Worm (Caenorhabditis elegans) whole organism, mixed stage, embryonic: Measurements from ENCODE around the gene F13D11.4.
A peak's percentile ranks its signal among the peaks of the same experiment; 100 is the strongest.

Experiments
- M03D4.4 ChIP-seq: sonication (generic microtip); optimal IDR thresholded peaks from 2 replicates; lab custom pipeline; 2017; ENCODE audit warnings: mild to moderate bottlenecking, missing genetic modification characterization, missing compliant biosample characterization
- bed-3 ChIP-seq: fragments of 200-800 bp; sonication (Bioruptor generic); optimal IDR thresholded peaks from 3 replicates; lab custom pipeline; 2018; ENCODE audit warnings: mild to moderate bottlenecking, missing genetic modification characterization, moderate library complexity, missing compliant biosample characterization
- blmp-1 ChIP-seq: fragments of 150-350 bp; optimal IDR thresholded peaks from 2 replicates; lab custom pipeline; 2014; ENCODE audit warnings: missing biosample characterization, missing genetic modification characterization
- ceh-43 ChIP-seq: fragments of 200-800 bp; sonication (Bioruptor generic); optimal IDR thresholded peaks from 2 replicates; lab custom pipeline; 2018; ENCODE audit warnings: mild to moderate bottlenecking, missing genetic modification characterization, moderate library complexity, missing compliant biosample characterization
- ceh-83 ChIP-seq: fragments of 200-800 bp; sonication (Bioruptor generic); optimal IDR thresholded peaks from 2 replicates; lab custom pipeline; 2018; ENCODE audit warnings: mild to moderate bottlenecking, missing genetic modification characterization, missing compliant biosample characterization
- ces-1 ChIP-seq: fragments of 150-350 bp; optimal IDR thresholded peaks from 2 replicates; lab custom pipeline; 2014; ENCODE audit warnings: missing biosample characterization, missing genetic modification reagents, missing genetic modification characterization
- cnd-1 ChIP-seq: fragments of 200-800 bp; sonication (Bioruptor generic); optimal IDR thresholded peaks from 2 replicates; lab custom pipeline; 2018; ENCODE audit warnings: mild to moderate bottlenecking, missing genetic modification characterization, missing compliant biosample characterization
- elt-1 ChIP-seq: sonication (generic microtip); optimal IDR thresholded peaks from 2 replicates; lab custom pipeline; 2017; ENCODE audit warnings: missing genetic modification characterization, mild to moderate bottlenecking, missing compliant biosample characterization, antibody characterized with exemption, moderate library complexity, borderline replicate concordance; ENCODE audit not compliant: insufficient read depth
- flh-1 ChIP-seq: fragments of 200-800 bp; sonication (Bioruptor generic); optimal IDR thresholded peaks from 2 replicates; lab custom pipeline; 2018; ENCODE audit warnings: mild to moderate bottlenecking, missing genetic modification characterization, moderate library complexity, missing compliant biosample characterization
- ham-2 ChIP-seq: fragments of 200-800 bp; sonication (Bioruptor generic); optimal IDR thresholded peaks from 2 replicates; lab custom pipeline; 2018; ENCODE audit warnings: mild to moderate bottlenecking, missing genetic modification characterization, missing compliant biosample characterization
- hlh-1 ChIP-seq: fragments of 150-350 bp; optimal IDR thresholded peaks from 2 replicates; lab custom pipeline; 2014; ENCODE audit warnings: missing biosample characterization, missing genetic modification reagents, missing genetic modification characterization
- lin-13 ChIP-seq: fragments of 150-350 bp; optimal IDR thresholded peaks from 2 replicates; lab custom pipeline; 2014; ENCODE audit warnings: missing biosample characterization, missing genetic modification characterization
- lin-32 ChIP-seq: fragments of 200-800 bp; sonication (Bioruptor generic); optimal IDR thresholded peaks from 2 replicates; lab custom pipeline; 2018; ENCODE audit warnings: mild to moderate bottlenecking, missing genetic modification characterization, missing compliant biosample characterization
- lsy-2 ChIP-seq: fragments of 150-350 bp; optimal IDR thresholded peaks from 2 replicates; lab custom pipeline; 2014; ENCODE audit warnings: missing biosample characterization, missing genetic modification characterization
- mab-5 ChIP-seq: fragments of 150-350 bp; optimal IDR thresholded peaks from 2 replicates; lab custom pipeline; 2014; ENCODE audit warnings: missing biosample characterization, missing genetic modification characterization
- mep-1 ChIP-seq: fragments of 150-350 bp; optimal IDR thresholded peaks from 2 replicates; lab custom pipeline; 2017; ENCODE audit warnings: missing biosample characterization, missing genetic modification reagents, missing genetic modification characterization, inconsistent platforms
- mls-2 ChIP-seq: sonication (generic microtip); optimal IDR thresholded peaks from 2 replicates; lab custom pipeline; 2016; ENCODE audit warnings: mild to moderate bottlenecking, missing genetic modification characterization, moderate library complexity, missing compliant biosample characterization
- nhr-12 ChIP-seq: fragments of 150-350 bp; optimal IDR thresholded peaks from 2 replicates; lab custom pipeline; 2014; ENCODE audit warnings: missing biosample characterization, missing genetic modification characterization
- nhr-2 ChIP-seq: fragments of 150-350 bp; optimal IDR thresholded peaks from 2 replicates; lab custom pipeline; 2014; ENCODE audit warnings: missing biosample characterization, missing genetic modification characterization
- nhr-237 ChIP-seq: fragments of 150-350 bp; optimal IDR thresholded peaks from 2 replicates; lab custom pipeline; 2014; ENCODE audit warnings: missing biosample characterization, missing genetic modification characterization
- nhr-28 ChIP-seq: fragments of 150-350 bp; optimal IDR thresholded peaks from 2 replicates; lab custom pipeline; 2014; ENCODE audit warnings: missing biosample characterization, missing genetic modification characterization
- nhr-76 ChIP-seq: sonication (generic microtip); optimal IDR thresholded peaks from 2 replicates; lab custom pipeline; 2017; ENCODE audit warnings: missing biosample characterization, missing genetic modification characterization
- pha-4 ChIP-seq: fragments of 150-350 bp; optimal IDR thresholded peaks from 2 replicates; lab custom pipeline; 2018; ENCODE audit warnings: missing biosample characterization, missing genetic modification reagents, missing genetic modification characterization
- sem-2 ChIP-seq: fragments of 200-800 bp; sonication (Bioruptor generic); optimal IDR thresholded peaks from 2 replicates; lab custom pipeline; 2018; ENCODE audit warnings: mild to moderate bottlenecking, missing genetic modification characterization, missing compliant biosample characterization
- snpc-4 ChIP-seq: fragments of 150-350 bp; optimal IDR thresholded peaks from 2 replicates; lab custom pipeline; 2014; ENCODE audit warnings: missing biosample characterization, missing genetic modification characterization
- sptf-1 ChIP-seq: sonication (generic microtip); optimal IDR thresholded peaks from 2 replicates; lab custom pipeline; 2017; ENCODE audit warnings: mild to moderate bottlenecking, missing genetic modification characterization, moderate library complexity, missing compliant biosample characterization
- tbx-8 ChIP-seq: fragments of 200-800 bp; sonication (Bioruptor generic); optimal IDR thresholded peaks from 2 replicates; lab custom pipeline; 2018; ENCODE audit warnings: mild to moderate bottlenecking, missing genetic modification characterization, moderate library complexity, missing compliant biosample characterization
- unc-120 ChIP-seq: sonication (generic microtip); optimal IDR thresholded peaks from 2 replicates; lab custom pipeline; 2017; ENCODE audit warnings: missing genetic modification characterization, missing compliant biosample characterization; ENCODE audit not compliant: poor library complexity, severe bottlenecking
- unc-39 ChIP-seq: fragments of 150-350 bp; optimal IDR thresholded peaks from 2 replicates; lab custom pipeline; 2014; ENCODE audit warnings: missing biosample characterization, missing genetic modification characterization
- unc-62 ChIP-seq: fragments of 150-350 bp; optimal IDR thresholded peaks from 2 replicates; lab custom pipeline; 2014; ENCODE audit warnings: missing biosample characterization, missing genetic modification reagents, missing genetic modification characterization
- ztf-11 ChIP-seq: fragments of 150-350 bp; optimal IDR thresholded peaks from 2 replicates; lab custom pipeline; 2014; ENCODE audit warnings: missing biosample characterization, missing genetic modification characterization

Gene F13D11.4

ce11 chrX:5839143-5839542 lies 4.5 kb upstream of the F13D11.4 start:
- TF ChIP-seq cnd-1 (tag; lab: Kevin White, UChicago), result no peak
- TF ChIP-seq tbx-8, result no peak
- TF ChIP-seq nhr-12 (tag; lab: Kevin White, UChicago), result no peak
- TF ChIP-seq M03D4.4 (tag; lab: Kevin White, UChicago), result no peak
- no peak for TF ChIP-seq nhr-237
- TF ChIP-seq unc-39 (tag; lab: Kevin White, UChicago), result no peak
- TF ChIP-seq nhr-76 (tag; lab: Kevin White, UChicago), result no peak
- TF ChIP-seq ztf-11 (tag; lab: Kevin White, UChicago), result no peak

DNA sequence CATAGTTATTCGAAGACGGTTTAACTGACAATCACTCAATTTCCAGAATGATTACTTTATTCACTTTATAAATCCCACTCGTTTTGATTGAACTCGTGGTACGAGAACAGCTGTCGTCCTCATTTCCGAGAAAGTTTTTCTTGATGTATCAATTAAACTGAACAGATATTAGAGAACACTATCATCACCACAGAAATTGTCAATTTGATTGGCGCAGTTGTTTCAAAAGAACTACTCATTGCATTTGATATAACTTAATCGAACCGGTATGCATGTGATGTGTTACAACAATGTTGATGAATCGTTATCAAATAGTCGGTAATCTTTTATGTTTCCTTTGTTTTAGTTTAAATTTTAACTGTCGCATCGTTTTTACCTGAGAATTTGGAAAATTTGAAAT lies 2.4 kb upstream of the F13D11.4 start:
- TF ChIP-seq hlh-1 (tag; lab: Kevin White, UChicago) (peak; percentile 95), mls-2 (no peak), unc-62 (peak; percentile 83)

DNA sequence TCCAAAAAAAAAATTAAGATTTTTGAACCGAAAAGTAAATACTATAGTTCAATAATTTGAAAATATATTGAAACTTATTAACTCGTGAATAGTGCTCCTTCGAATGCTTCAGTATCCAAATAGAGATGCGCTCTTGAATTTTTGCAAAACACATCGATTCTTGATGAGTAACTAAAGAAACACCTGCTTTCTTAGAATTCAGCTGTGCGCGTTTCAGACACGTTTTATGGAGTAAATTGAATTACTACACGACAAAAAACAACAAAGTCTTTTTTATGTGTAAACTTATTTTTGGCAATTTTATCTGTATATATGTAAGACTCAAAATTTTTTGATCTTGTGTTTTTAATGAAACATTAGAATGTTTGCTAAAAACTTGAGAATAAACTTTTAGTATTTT lies 1.9 kb upstream of the F13D11.4 start:
- TF ChIP-seq ces-1 (GFP tag; lab: Kevin White, UChicago) (no peak), cnd-1 (tag; lab: Kevin White, UChicago) (no peak), snpc-4 (tag; lab: Kevin White, UChicago) (no peak), sem-2 (no peak), mls-2 (no peak), mep-1 (no peak), tbx-8 (no peak), nhr-237 (no peak), nhr-12 (tag; lab: Kevin White, UChicago) (no peak), unc-39 (tag; lab: Kevin White, UChicago) (no peak), mab-5 (tag; lab: Kevin White, UChicago) (no peak), nhr-2 (tag; lab: Kevin White, UChicago) (no peak), lin-32 (GFP tag; lab: Kevin White, UChicago) (no peak), sptf-1 (tag; lab: Kevin White, UChicago) (no peak), ceh-83 (GFP tag; lab: Kevin White, UChicago) (no peak), ham-2 (GFP tag; lab: Kevin White, UChicago) (no peak)

ce11 chrX:5831827-5832226 lies 2.8 kb downstream of the F13D11.4 start:
- TF ChIP-seq nhr-76 (tag; lab: Kevin White, UChicago) (no peak), blmp-1 (tag; lab: Kevin White, UChicago) (no peak), mep-1 (no peak), nhr-28 (tag; lab: Kevin White, UChicago) (no peak), bed-3 (GFP tag; lab: Kevin White, UChicago) (no peak), lin-13 (tag; lab: Kevin White, UChicago) (no peak), cnd-1 (tag; lab: Kevin White, UChicago) (no peak), unc-120 (tag; lab: Kevin White, UChicago) (no peak), pha-4 (tag; lab: Kevin White, UChicago) (no peak), snpc-4 (tag; lab: Kevin White, UChicago) (no peak), M03D4.4 (tag; lab: Kevin White, UChicago) (no peak), lin-32 (GFP tag; lab: Kevin White, UChicago) (no peak), ztf-11 (tag; lab: Kevin White, UChicago) (no peak), nhr-12 (tag; lab: Kevin White, UChicago) (no peak), nhr-237 (no peak), unc-62 (no peak), lsy-2 (tag; lab: Kevin White, UChicago) (no peak), mab-5 (tag; lab: Kevin White, UChicago) (no peak)

DNA sequence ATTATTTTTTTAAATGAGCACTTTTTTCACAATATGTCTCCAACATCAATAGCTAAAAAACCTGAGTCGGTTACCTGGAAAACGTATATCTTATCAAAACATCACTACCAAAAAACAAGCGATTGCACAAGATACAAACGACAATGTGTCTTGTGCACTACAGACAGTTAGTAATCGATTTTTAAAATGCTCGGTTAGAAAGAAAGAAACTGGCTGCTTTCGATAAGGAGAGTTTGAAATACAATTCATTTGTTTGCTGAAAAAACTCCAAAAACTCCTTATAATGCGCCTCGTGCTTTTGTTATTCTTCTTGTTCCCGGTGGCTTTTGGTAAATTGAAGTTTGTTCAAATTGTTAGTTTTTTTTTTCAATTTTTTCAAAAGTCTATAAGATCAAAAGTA lies 5.4 kb downstream of the F13D11.4 start, which contains the start of gene acp-5:
Gene acp-5, plus strand, starts transcription at position 261 of the 400 bp plus-strand sequence.
- no peak for TF ChIP-seq flh-1 (GFP tag; lab: Kevin White, UChicago)
- no peak for TF ChIP-seq sptf-1 (tag; lab: Kevin White, UChicago)
- TF ChIP-seq ces-1 (GFP tag; lab: Kevin White, UChicago), result no peak
- TF ChIP-seq tbx-8, result no peak
- TF ChIP-seq nhr-76 (tag; lab: Kevin White, UChicago), result no peak
- no peak for TF ChIP-seq nhr-237
- no peak for TF ChIP-seq mep-1
- no peak for TF ChIP-seq cnd-1 (tag; lab: Kevin White, UChicago)
- TF ChIP-seq bed-3 (GFP tag; lab: Kevin White, UChicago), result no peak
- TF ChIP-seq hlh-1 (tag; lab: Kevin White, UChicago), result no peak
- no peak for TF ChIP-seq unc-39 (tag; lab: Kevin White, UChicago)
- no peak for TF ChIP-seq ztf-11 (tag; lab: Kevin White, UChicago)
- no peak for TF ChIP-seq elt-1
- no peak for TF ChIP-seq ceh-83 (GFP tag; lab: Kevin White, UChicago)
- TF ChIP-seq lin-13 (tag; lab: Kevin White, UChicago), result no peak
- no peak for TF ChIP-seq mls-2
- TF ChIP-seq ceh-43 (GFP tag; lab: Kevin White, UChicago), result no peak
- no peak for TF ChIP-seq M03D4.4 (tag; lab: Kevin White, UChicago)
